Worm (Caenorhabditis elegans): Measurements from ENCODE around the gene F41C6.4.

F41C6.4 gene

ce11 chrX:6836065-6836527 lies 38.5 kb downstream of the F41C6.4 start, which contains the start of gene F41B4.3:
Gene F41B4.3, minus strand, starts transcription at chrX:6836115.
- no peak for TF ChIP-seq pes-1 (GFP tag; IDR thresholded peaks at IDR 0.05)
- TF ChIP-seq sea-1 (GFP tag; conservative IDR thresholded peaks at IDR 0.05): no peak
- no peak for TF ChIP-seq hnd-1 (tag; optimal IDR thresholded peaks at IDR 0.05)
- no peak for TF ChIP-seq ama-1 (optimal IDR thresholded peaks at IDR 0.05)

ce11 chrX:6835166-6835565 lies 39.5 kb downstream of the F41C6.4 start, which contains the start of gene F41B4.2:
Gene F41B4.2, minus strand, starts transcription at chrX:6835266.
- no peak for TF ChIP-seq ceh-36 (tag; optimal IDR thresholded peaks at IDR 0.05)
- TF ChIP-seq hmbx-1 (tag; optimal IDR thresholded peaks at IDR 0.05): no peak
- TF ChIP-seq ceh-13 (GFP tag; optimal IDR thresholded peaks at IDR 0.05): no peak
- TF ChIP-seq ets-7 (tag; optimal IDR thresholded peaks at IDR 0.05): no peak
- TF ChIP-seq hmg-4 (GFP tag; optimal IDR thresholded peaks at IDR 0.05): no peak
- TF ChIP-seq ama-1 (optimal IDR thresholded peaks at IDR 0.05): no peak
- no peak for TF ChIP-seq hnd-1 (tag; optimal IDR thresholded peaks at IDR 0.05)
- TF ChIP-seq pes-1 (GFP tag; IDR thresholded peaks at IDR 0.05): no peak
- TF ChIP-seq tra-4 (tag; optimal IDR thresholded peaks at IDR 0.05): no peak
- no peak for TF ChIP-seq tbx-37 (GFP tag; conservative IDR thresholded peaks at IDR 0.05)
- TF ChIP-seq scrt-1 (GFP tag; IDR thresholded peaks at IDR 0.05): no peak
- no peak for TF ChIP-seq aly-1 (tag; optimal IDR thresholded peaks at IDR 0.05)
- no peak for TF ChIP-seq B0310.2 (tag; optimal IDR thresholded peaks at IDR 0.05)

ce11 chrX:6825840-6826239 lies 48.8 kb downstream of the F41C6.4 start, which contains the start of gene F41B4.1:
Gene F41B4.1, minus strand, starts transcription at chrX:6825862.
- TF ChIP-seq aly-1 (tag; optimal IDR thresholded peaks at IDR 0.05) (no peak), ceh-13 (GFP tag; optimal IDR thresholded peaks at IDR 0.05) (no peak), hmg-4 (GFP tag; optimal IDR thresholded peaks at IDR 0.05) (no peak), flt-1 (GFP tag; IDR thresholded peaks at IDR 0.05) (no peak), hmbx-1 (tag; optimal IDR thresholded peaks at IDR 0.05) (no peak), pes-1 (GFP tag; IDR thresholded peaks at IDR 0.05) (no peak), hnd-1 (tag; optimal IDR thresholded peaks at IDR 0.05) (no peak), sea-1 (GFP tag; conservative IDR thresholded peaks at IDR 0.05) (no peak), F13C5.2 (tag; optimal IDR thresholded peaks at IDR 0.05) (no peak), ama-1 (optimal IDR thresholded peaks at IDR 0.05) (no peak), tbx-37 (GFP tag; conservative IDR thresholded peaks at IDR 0.05) (no peak), B0310.2 (tag; optimal IDR thresholded peaks at IDR 0.05) (no peak), scrt-1 (GFP tag; IDR thresholded peaks at IDR 0.05) (no peak), tbx-11 (GFP tag; IDR thresholded peaks at IDR 0.05) (no peak), ets-7 (tag; optimal IDR thresholded peaks at IDR 0.05) (no peak)
